Fruit fly (Drosophila melanogaster) whole organism, embryonic: ENCODE measurements around the gene CG42833.

Source experiments
- Adf1 ChIP-seq: fragments of 200-800 bp; sonication (Bioruptor generic); IDR thresholded peaks from 2 replicates; pipeline ENCODE4 v1.3.6; 2022; ENCODE audit warnings: missing biosample characterization, missing genetic modification characterization
- Bgb ChIP-seq: fragments of 200-800 bp; sonication (Bioruptor generic); IDR thresholded peaks from 2 replicates; pipeline ENCODE4 v1.3.6; 2022; ENCODE audit warnings: missing biosample characterization, missing genetic modification characterization; ENCODE audit not compliant: partially characterized antibody
- BtbVII ChIP-seq: fragments of 200-800 bp; sonication (Bioruptor generic); optimal IDR thresholded peaks from 3 replicates; lab custom pipeline; 2017; ENCODE audit warnings: missing biosample characterization, mild to moderate bottlenecking, missing genetic modification characterization
- CG11504 ChIP-seq: fragments of 200-800 bp; sonication (Bioruptor generic); optimal IDR thresholded peaks from 3 replicates; lab custom pipeline; 2019; ENCODE audit warnings: missing biosample characterization, mild to moderate bottlenecking, missing genetic modification characterization, moderate library complexity
- CG13624 ChIP-seq: fragments of 200-800 bp; sonication (Bioruptor generic); optimal IDR thresholded peaks from 2 replicates; lab custom pipeline; 2016; ENCODE audit warnings: missing biosample characterization, missing genetic modification characterization
- CG13775 ChIP-seq: fragments of 200-800 bp; sonication (Bioruptor generic); optimal IDR thresholded peaks from 3 replicates; lab custom pipeline; 2017; ENCODE audit warnings: missing biosample characterization, mild to moderate bottlenecking, missing genetic modification characterization
- CG14014 ChIP-seq: fragments of 200-800 bp; sonication (Bioruptor generic); IDR thresholded peaks from 2 replicates; pipeline ENCODE4 v1.3.6; 2022; ENCODE audit warnings: missing biosample characterization, missing genetic modification characterization
- CG14667 ChIP-seq: fragments of 200-800 bp; sonication (Bioruptor generic); IDR thresholded peaks from 2 replicates; pipeline ENCODE4 v1.3.6; 2022; ENCODE audit warnings: missing biosample characterization, missing genetic modification characterization
- CG14710 ChIP-seq: fragments of 200-800 bp; sonication (Bioruptor generic); optimal IDR thresholded peaks from 3 replicates; lab custom pipeline; 2019; ENCODE audit warnings: missing biosample characterization, mild to moderate bottlenecking, missing genetic modification characterization, moderate library complexity
- CG15514 ChIP-seq: fragments of 200-800 bp; sonication (Bioruptor generic); optimal IDR thresholded peaks from 3 replicates; lab custom pipeline; 2017; ENCODE audit warnings: missing biosample characterization, missing genetic modification characterization, mild to moderate bottlenecking, moderate library complexity, missing genetic modification reagents
- CG15601 ChIP-seq: fragments of 200-800 bp; sonication (Bioruptor generic); optimal IDR thresholded peaks from 3 replicates; lab custom pipeline; 2019; ENCODE audit warnings: missing biosample characterization, mild to moderate bottlenecking, missing genetic modification characterization, moderate library complexity
- CG17385 ChIP-seq: fragments of 200-800 bp; sonication (Bioruptor generic); optimal IDR thresholded peaks from 3 replicates; lab custom pipeline; 2018; ENCODE audit warnings: missing biosample characterization, mild to moderate bottlenecking, missing genetic modification characterization
- CG17568 ChIP-seq: fragments of 200-800 bp; sonication (Bioruptor generic); optimal IDR thresholded peaks from 2 replicates; lab custom pipeline; 2018; ENCODE audit warnings: missing biosample characterization, mild to moderate bottlenecking, missing genetic modification characterization, moderate library complexity
- CG18011 ChIP-seq: fragments of 200-800 bp; sonication (Bioruptor generic); optimal IDR thresholded peaks from 2 replicates; lab custom pipeline; 2017; ENCODE audit warnings: missing biosample characterization, missing genetic modification characterization, mild to moderate bottlenecking, moderate library complexity, missing genotype
- CG18476 ChIP-seq: fragments of 200-800 bp; sonication (Bioruptor generic); optimal IDR thresholded peaks from 2 replicates; lab custom pipeline; 2016; ENCODE audit warnings: missing biosample characterization, mild to moderate bottlenecking, missing genetic modification characterization
- CG2129 ChIP-seq: fragments of 200-800 bp; sonication (Bioruptor generic); IDR thresholded peaks from 2 replicates; pipeline ENCODE4 v1.3.6; 2022; ENCODE audit warnings: missing biosample characterization, missing genetic modification characterization; ENCODE audit not compliant: partially characterized antibody
- CG31365 ChIP-seq: fragments of 200-800 bp; sonication (Bioruptor generic); optimal IDR thresholded peaks from 2 replicates; lab custom pipeline; 2018; ENCODE audit warnings: missing biosample characterization, mild to moderate bottlenecking, missing genetic modification characterization
- CG3281 ChIP-seq: fragments of 200-800 bp; sonication (Bioruptor generic); optimal IDR thresholded peaks from 3 replicates; lab custom pipeline; 2017; ENCODE audit warnings: missing biosample characterization, mild to moderate bottlenecking, missing genetic modification characterization
- CG7271 ChIP-seq: fragments of 200-800 bp; sonication (Bioruptor generic); optimal IDR thresholded peaks from 2 replicates; lab custom pipeline; 2018; ENCODE audit warnings: missing biosample characterization, mild to moderate bottlenecking, missing genetic modification characterization, moderate library complexity
- CG7839 ChIP-seq: fragments of 200-800 bp; sonication (Bioruptor generic); optimal IDR thresholded peaks from 3 replicates; lab custom pipeline; 2018; ENCODE audit warnings: missing biosample characterization, mild to moderate bottlenecking, missing genetic modification characterization, moderate library complexity
- CG7987 ChIP-seq: fragments of 200-800 bp; sonication (Bioruptor generic); optimal IDR thresholded peaks from 2 replicates; lab custom pipeline; 2018; ENCODE audit warnings: missing biosample characterization, mild to moderate bottlenecking, missing genetic modification characterization, moderate library complexity
- Eip74EF ChIP-seq, 2 experiments: fragments of 200-800 bp in 1 of 2; fragments of >200 bp in 1 of 2; sonication (Bioruptor generic) in 1 of 2; optimal IDR thresholded peaks; 2 replicates each; lab custom pipeline; 2017 to 2019; ENCODE audit warnings: missing biosample characterization in 2 of 2, missing genetic modification characterization in 2 of 2, mild to moderate bottlenecking in 1 of 2, moderate library complexity in 1 of 2
- Fer1 ChIP-seq: fragments of 200-800 bp; sonication (Bioruptor generic); optimal IDR thresholded peaks from 2 replicates; lab custom pipeline; 2017; ENCODE audit warnings: missing biosample characterization, mild to moderate bottlenecking, missing genetic modification characterization
- HmgZ ChIP-seq: fragments of 200-800 bp; sonication (Bioruptor generic); optimal IDR thresholded peaks from 2 replicates; lab custom pipeline; 2018; ENCODE audit warnings: missing biosample characterization, mild to moderate bottlenecking, missing genetic modification characterization
- MTF-1 ChIP-seq: fragments of 200-800 bp; sonication (Bioruptor generic); optimal IDR thresholded peaks from 2 replicates; lab custom pipeline; 2018; ENCODE audit warnings: missing biosample characterization, mild to moderate bottlenecking, missing genetic modification characterization, borderline replicate concordance
- Med ChIP-seq: fragments of 200-800 bp; sonication (Bioruptor generic); peaks from one replicate; lab custom pipeline; 2016; ENCODE audit warnings: missing biosample characterization, missing genetic modification characterization, mild to moderate bottlenecking, inconsistent platforms, moderate library complexity
- Meics ChIP-seq: fragments of 200-800 bp; sonication (Bioruptor generic); optimal IDR thresholded peaks from 2 replicates; lab custom pipeline; 2017; ENCODE audit warnings: missing biosample characterization, mild to moderate bottlenecking, missing genetic modification characterization
- Oli ChIP-seq: fragments of 200-800 bp; sonication (Bioruptor generic); optimal IDR thresholded peaks from 2 replicates; lab custom pipeline; 2018; ENCODE audit warnings: missing biosample characterization, mild to moderate bottlenecking, missing genetic modification characterization, moderate library complexity
- Rfx ChIP-seq: fragments of 200-800 bp; sonication (Bioruptor generic); IDR thresholded peaks from 2 replicates; pipeline ENCODE4 v1.3.6; 2022; ENCODE audit warnings: missing biosample characterization, missing genetic modification characterization
- Tbp ChIP-seq: fragments of >200 bp; optimal IDR thresholded peaks from 2 replicates; lab custom pipeline; 2018; ENCODE audit warnings: missing biosample characterization, missing genetic modification characterization
- YL-1 ChIP-seq: fragments of 200-800 bp; sonication (Bioruptor generic); optimal IDR thresholded peaks from 3 replicates; lab custom pipeline; 2017; ENCODE audit warnings: missing biosample characterization, mild to moderate bottlenecking, missing genetic modification characterization
- ase ChIP-seq: fragments of 200-800 bp; sonication (Bioruptor generic); IDR thresholded peaks from 3 replicates; pipeline ENCODE4 v1.3.6; 2022; ENCODE audit warnings: missing biosample characterization, missing genetic modification characterization
- az2 ChIP-seq: fragments of 200-800 bp; sonication (Bioruptor generic); optimal IDR thresholded peaks from 3 replicates; lab custom pipeline; 2016; ENCODE audit warnings: missing biosample characterization, missing genetic modification characterization
- bbx ChIP-seq: fragments of 200-800 bp; sonication (Bioruptor generic); IDR thresholded peaks from 2 replicates; pipeline ENCODE4 v1.3.6; 2022; ENCODE audit warnings: missing biosample characterization, missing genetic modification characterization; ENCODE audit not compliant: partially characterized antibody
- cg ChIP-seq: fragments of 200-800 bp; sonication (Bioruptor generic); optimal IDR thresholded peaks from 3 replicates; lab custom pipeline; 2019; ENCODE audit warnings: missing biosample characterization, mild to moderate bottlenecking, missing genetic modification characterization, moderate library complexity
- chm ChIP-seq: fragments of 200-800 bp; sonication (Bioruptor generic); IDR thresholded peaks from 2 replicates; pipeline ENCODE4 v1.3.6; 2022; ENCODE audit warnings: missing biosample characterization, missing genetic modification characterization
- chn ChIP-seq: fragments of 200-800 bp; sonication (Bioruptor generic); optimal IDR thresholded peaks from 2 replicates; lab custom pipeline; 2016; ENCODE audit warnings: missing biosample characterization, missing genetic modification characterization
- crp ChIP-seq, 2 experiments: fragments of 200-800 bp; sonication (Bioruptor generic); optimal IDR thresholded peaks; 2 replicates in 1 of 2; 3 replicates in 1 of 2; lab custom pipeline; 2017; ENCODE audit warnings: missing biosample characterization in 2 of 2, missing genetic modification characterization in 2 of 2, mild to moderate bottlenecking in 1 of 2, moderate library complexity in 1 of 2
- cwo ChIP-seq: fragments of 200-800 bp; sonication (Bioruptor generic); optimal IDR thresholded peaks from 3 replicates; lab custom pipeline; 2017; ENCODE audit warnings: missing biosample characterization, missing genetic modification characterization, mild to moderate bottlenecking, moderate library complexity, missing genetic modification reagents
- dm ChIP-seq: fragments of 200-800 bp; sonication (Bioruptor generic); optimal IDR thresholded peaks from 3 replicates; lab custom pipeline; 2016; ENCODE audit warnings: missing biosample characterization, missing genetic modification characterization
- dpn ChIP-seq, 2 experiments: fragments of 200-800 bp; sonication (Bioruptor generic); optimal IDR thresholded peaks; 3 replicates each; lab custom pipeline; 2016; ENCODE audit warnings: missing biosample characterization in 2 of 2, missing genetic modification characterization in 2 of 2
- en ChIP-seq: fragments of 200-800 bp; sonication (Bioruptor generic); optimal IDR thresholded peaks from 2 replicates; lab custom pipeline; 2016; ENCODE audit warnings: missing biosample characterization, missing genetic modification characterization
- ftz-f1 ChIP-seq: fragments of 200-800 bp; sonication (Bioruptor generic); optimal IDR thresholded peaks from 2 replicates; lab custom pipeline; 2016; ENCODE audit warnings: missing biosample characterization, missing genetic modification characterization
- jigr1 ChIP-seq: fragments of 200-800 bp; sonication (Bioruptor generic); IDR thresholded peaks from 3 replicates; pipeline ENCODE4 v1.3.6; 2022; ENCODE audit warnings: missing biosample characterization, missing genetic modification characterization
- lmd ChIP-seq: fragments of 200-800 bp; sonication (Bioruptor generic); IDR thresholded peaks from 2 replicates; pipeline ENCODE4 v1.3.6; 2022; ENCODE audit warnings: missing biosample characterization, missing genetic modification characterization
- pum ChIP-seq: fragments of 200-800 bp; sonication (Bioruptor generic); optimal IDR thresholded peaks from 2 replicates; lab custom pipeline; 2016; ENCODE audit warnings: missing biosample characterization, missing genetic modification characterization
- ranshi ChIP-seq: fragments of 200-800 bp; sonication (Bioruptor generic); IDR thresholded peaks from 2 replicates; pipeline ENCODE4 v1.3.6; 2022; ENCODE audit warnings: missing biosample characterization, missing genetic modification characterization
- row ChIP-seq: fragments of 200-800 bp; sonication (Bioruptor generic); IDR thresholded peaks from 3 replicates; pipeline ENCODE4 v1.3.6; 2022; ENCODE audit warnings: missing biosample characterization, missing genetic modification characterization
- vfl ChIP-seq: fragments of 200-800 bp; sonication (Bioruptor generic); optimal IDR thresholded peaks from 2 replicates; lab custom pipeline; 2016; ENCODE audit warnings: missing biosample characterization, missing genetic modification characterization

Gene CG42833

DNA sequence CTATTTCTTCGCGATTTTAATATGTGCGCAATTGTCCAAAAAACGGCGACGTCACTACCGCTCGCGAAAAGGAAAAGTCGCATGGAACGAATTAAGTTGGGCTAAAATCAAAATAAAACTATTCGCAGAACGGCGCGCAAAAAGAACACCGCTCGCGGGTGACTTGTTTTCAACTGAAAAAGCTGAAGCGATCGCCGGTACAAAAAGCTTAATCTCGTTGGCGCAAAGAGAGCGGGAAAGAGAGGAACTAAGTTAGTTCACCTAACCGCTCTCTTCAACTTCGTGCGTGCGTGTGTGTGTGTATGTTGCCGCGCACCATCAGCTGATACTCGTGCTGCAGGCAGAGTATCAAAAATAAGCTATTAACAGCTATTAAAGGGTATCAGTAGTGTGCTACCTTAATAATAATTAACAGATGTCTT is 1.7 kb upstream of the CG42833 start, which contains the start of gene CG42674 (continued):
- TF ChIP-seq CG17385 (GFP tag; lab: Kevin White, UChicago): peak; percentile 9
- peak; percentile 60 for TF ChIP-seq Med (GFP tag; lab: Kevin White, UChicago)
- no peak for TF ChIP-seq dpn (GFP tag; optimal IDR thresholded peaks at IDR 0.05; lab: Kevin White, UChicago)
- TF ChIP-seq cwo: peak; percentile 63
- TF ChIP-seq CG2129 (GFP tag; lab: Robert Waterston, UW): no peak
- peak; percentile 12 for TF ChIP-seq Meics (GFP tag; lab: Kevin White, UChicago)
- peak; percentile 10 for TF ChIP-seq ftz-f1 (GFP tag; lab: Kevin White, UChicago)
- TF ChIP-seq dm: no peak
- TF ChIP-seq CG7839 (tag; lab: Kevin White, UChicago): no peak
- TF ChIP-seq CG7271 (tag; lab: Kevin White, UChicago): no peak
- TF ChIP-seq Rfx (GFP tag; lab: Robert Waterston, UW): peak; percentile 38; the same call in 1 of the 2 replicates
- TF ChIP-seq crp (GFP tag; optimal IDR thresholded peaks at IDR 0.05; lab: Kevin White, UChicago): peak in 1 of 2 experiments; percentile 65
- TF ChIP-seq en (GFP tag; lab: Kevin White, UChicago): no peak
- peak; percentile 23 for TF ChIP-seq CG3281 (GFP tag; lab: Kevin White, UChicago)
- no peak for TF ChIP-seq az2 (GFP tag; lab: Kevin White, UChicago)
- TF ChIP-seq CG13624 (GFP tag; lab: Kevin White, UChicago): peak; percentile 62
- no peak for TF ChIP-seq CG14710 (tag; lab: Kevin White, UChicago)
- peak; percentile 9; the same call in 1 of the 3 replicates for TF ChIP-seq row (GFP tag; lab: Robert Waterston, UW)
- no peak; the same call in 1 of the 2 replicates for TF ChIP-seq CG14014 (GFP tag; lab: Robert Waterston, UW)
- TF ChIP-seq YL-1 (GFP tag; lab: Kevin White, UChicago): no peak
- no peak for TF ChIP-seq CG14667 (GFP tag; lab: Robert Waterston, UW)
- TF ChIP-seq chm: peak; percentile 61; the same call in 1 of the 2 replicates
- no peak for TF ChIP-seq pum (GFP tag; lab: Kevin White, UChicago)
- peak; percentile 56 for TF ChIP-seq BtbVII (GFP tag; lab: Kevin White, UChicago)
- TF ChIP-seq ranshi: no peak
- no peak for TF ChIP-seq MTF-1
- peak; percentile 64 for TF ChIP-seq CG18011 (GFP tag; lab: Kevin White, UChicago)
- TF ChIP-seq Eip74EF (GFP tag; optimal IDR thresholded peaks at IDR 0.05; lab: Kevin White, UChicago): no peak
- TF ChIP-seq Oli: no peak
- TF ChIP-seq CG31365 (tag; lab: Kevin White, UChicago): no peak
- TF ChIP-seq CG15601 (tag; lab: Kevin White, UChicago): peak; percentile 60
- peak; percentile 17; the same call in 1 of the 2 replicates for TF ChIP-seq Bgb
- no peak for TF ChIP-seq chn
- no peak for TF ChIP-seq CG13775 (GFP tag; lab: Kevin White, UChicago)
- peak; percentile 3 for TF ChIP-seq CG7987 (GFP tag; lab: Kevin White, UChicago)
- no peak for TF ChIP-seq jigr1 (GFP tag; lab: Robert Waterston, UW)
- no peak for TF ChIP-seq vfl
- peak; percentile 27 for TF ChIP-seq CG17568
- no peak for TF ChIP-seq CG18476
- peak; percentile 60 for TF ChIP-seq CG11504 (tag; lab: Kevin White, UChicago)
- peak; percentile 94 for TF ChIP-seq CG15514
- TF ChIP-seq ase (GFP tag; lab: Robert Waterston, UW): 0 out of 3 replicates have a peak, but pooled peaks have one; percentile 8
- TF ChIP-seq cg (GFP tag; lab: Kevin White, UChicago): peak; percentile 61
- TF ChIP-seq bbx: peak; percentile 38; the same call in 1 of the 2 replicates
- TF ChIP-seq HmgZ (tag; lab: Kevin White, UChicago): peak; percentile 8
- peak; percentile 18; the same call in 1 of the 2 replicates for TF ChIP-seq Adf1 (GFP tag; lab: Robert Waterston, UW)
- TF ChIP-seq Fer1: peak; percentile 2
- TF ChIP-seq Tbp (GFP tag; lab: Kevin White, UChicago): no peak
- TF ChIP-seq lmd (GFP tag; lab: Robert Waterston, UW): no peak
